Fruit fly (Drosophila melanogaster): ENCODE results near the gene Cdk5alpha.

DNA sequence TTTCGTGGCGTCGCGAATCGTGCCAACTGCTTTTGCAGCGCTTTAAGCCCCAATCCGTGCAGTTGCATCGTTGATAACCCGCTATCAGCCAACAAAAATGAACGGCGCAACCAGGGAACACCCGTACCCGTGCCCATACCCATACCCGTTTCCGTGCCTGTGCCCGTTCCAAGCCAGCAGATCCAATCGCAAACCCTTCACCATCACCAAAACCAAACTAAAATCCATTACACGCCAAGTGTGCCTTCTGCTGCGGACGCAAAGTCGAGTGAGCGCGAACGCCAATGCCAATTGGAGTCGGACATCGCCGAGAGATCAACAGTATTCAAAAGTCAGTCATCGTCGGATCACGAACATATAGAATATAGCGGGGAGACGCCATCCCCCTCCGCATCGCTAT, 23.5 kb upstream of the Cdk5alpha start:
- TF ChIP-seq psq (GFP tag; optimal IDR thresholded peaks at IDR 0.05) (no peak), woc (GFP tag; optimal IDR thresholded peaks at IDR 0.05) (no peak), brk (GFP tag; optimal IDR thresholded peaks at IDR 0.05) (no peak), HLH106 (tag; optimal IDR thresholded peaks at IDR 0.05) (no peak), GATAd (GFP tag; optimal IDR thresholded peaks at IDR 0.05) (no peak)

Data from whole organism, wandering third instar larva.